Fruit fly (Drosophila melanogaster) whole organism, embryonic: ENCODE measurements around the gene eIF3i.
A peak's percentile ranks its signal among the peaks of the same experiment; 100 is the strongest.

Experiments
- Abd-B ChIP-seq: fragments of 200-800 bp; sonication (Bioruptor generic); optimal IDR thresholded peaks from 2 replicates; lab custom pipeline; 2018; ENCODE audit warnings: missing biosample characterization, mild to moderate bottlenecking, missing genetic modification characterization, moderate library complexity
- Atf3 ChIP-seq: fragments of 200-800 bp; sonication (Bioruptor generic); optimal IDR thresholded peaks from 3 replicates; lab custom pipeline; 2016; ENCODE audit warnings: missing biosample characterization, missing genetic modification characterization
- Blimp-1 ChIP-seq: fragments of 200-800 bp; sonication (Bioruptor generic); optimal IDR thresholded peaks from 3 replicates; lab custom pipeline; 2018; ENCODE audit warnings: missing biosample characterization, missing genetic modification characterization, mild to moderate bottlenecking, moderate library complexity, missing genetic modification reagents
- CG10321 ChIP-seq: fragments of 200-800 bp; sonication (Bioruptor generic); IDR thresholded peaks from 2 replicates; pipeline ENCODE4 v1.3.6; 2022; ENCODE audit warnings: missing biosample characterization, missing genetic modification characterization
- CG10366 ChIP-seq: fragments of 200-800 bp; sonication (Bioruptor generic); IDR thresholded peaks from 2 replicates; pipeline ENCODE4 v1.3.6; 2022; ENCODE audit warnings: missing biosample characterization, missing genetic modification characterization
- CG12769 ChIP-seq: fragments of 200-800 bp; sonication (Bioruptor generic); optimal IDR thresholded peaks from 2 replicates; lab custom pipeline; 2019; ENCODE audit warnings: missing biosample characterization, mild to moderate bottlenecking, missing genetic modification characterization, moderate library complexity
- CG2875 ChIP-seq: fragments of 200-800 bp; sonication (Bioruptor generic); optimal IDR thresholded peaks from 2 replicates; lab custom pipeline; 2017; ENCODE audit warnings: missing biosample characterization, mild to moderate bottlenecking, missing genetic modification characterization, missing genetic modification reagents
- CG31365 ChIP-seq: fragments of 200-800 bp; sonication (Bioruptor generic); optimal IDR thresholded peaks from 2 replicates; lab custom pipeline; 2018; ENCODE audit warnings: missing biosample characterization, mild to moderate bottlenecking, missing genetic modification characterization
- CG34376 ChIP-seq: fragments of 200-800 bp; sonication (Bioruptor generic); optimal IDR thresholded peaks from 2 replicates; lab custom pipeline; 2018; ENCODE audit warnings: missing biosample characterization, mild to moderate bottlenecking, missing genetic modification characterization
- CG4730 ChIP-seq: fragments of 200-800 bp; sonication (Bioruptor generic); IDR thresholded peaks from 2 replicates; pipeline ENCODE4 v1.3.6; 2022; ENCODE audit warnings: missing biosample characterization, missing genetic modification characterization
- CG7928 ChIP-seq: fragments of 200-800 bp; sonication (Bioruptor generic); optimal IDR thresholded peaks from 2 replicates; lab custom pipeline; 2017; ENCODE audit warnings: missing biosample characterization, mild to moderate bottlenecking, missing genetic modification characterization
- CG8281 ChIP-seq: fragments of 200-800 bp; sonication (Bioruptor generic); optimal IDR thresholded peaks from 2 replicates; lab custom pipeline; 2018; ENCODE audit warnings: missing biosample characterization, mild to moderate bottlenecking, missing genetic modification characterization, moderate library complexity
- CG8359 ChIP-seq: fragments of 200-800 bp; sonication (Bioruptor generic); optimal IDR thresholded peaks from 2 replicates; lab custom pipeline; 2017; ENCODE audit warnings: missing biosample characterization, mild to moderate bottlenecking, missing genetic modification characterization, borderline replicate concordance
- CG9817 ChIP-seq: fragments of 200-800 bp; sonication (Bioruptor generic); optimal IDR thresholded peaks from 2 replicates; lab custom pipeline; 2018; ENCODE audit warnings: missing biosample characterization, mild to moderate bottlenecking, missing genetic modification characterization, moderate library complexity
- Dll ChIP-seq: fragments of 200-800 bp; sonication (Bioruptor generic); IDR thresholded peaks from 4 replicates; pipeline ENCODE4 v1.3.6; 2022; ENCODE audit warnings: missing biosample characterization, missing genetic modification characterization; ENCODE audit not compliant: partially characterized antibody
- Dp ChIP-seq: fragments of 200-800 bp; sonication (Bioruptor generic); optimal IDR thresholded peaks from 2 replicates; lab custom pipeline; 2018; ENCODE audit warnings: missing biosample characterization, mild to moderate bottlenecking, missing genetic modification characterization, moderate library complexity
- E2f1 ChIP-seq: fragments of 200-800 bp; sonication (Bioruptor generic); IDR thresholded peaks from 2 replicates; pipeline ENCODE4 v1.3.6; 2022; ENCODE audit warnings: missing biosample characterization, missing genetic modification characterization
- ERR ChIP-seq: fragments of 200-800 bp; sonication (Bioruptor generic); optimal IDR thresholded peaks from 2 replicates; lab custom pipeline; 2016; ENCODE audit warnings: missing biosample characterization, missing genetic modification characterization
- Fer1 ChIP-seq: fragments of 200-800 bp; sonication (Bioruptor generic); optimal IDR thresholded peaks from 2 replicates; lab custom pipeline; 2017; ENCODE audit warnings: missing biosample characterization, mild to moderate bottlenecking, missing genetic modification characterization
- HLH3B ChIP-seq: fragments of 200-800 bp; sonication (Bioruptor generic); IDR thresholded peaks from 2 replicates; pipeline ENCODE4 v1.3.6; 2022; ENCODE audit warnings: missing biosample characterization, missing genetic modification characterization
- HLH54F ChIP-seq: fragments of 200-800 bp; sonication (Bioruptor generic); optimal IDR thresholded peaks from 3 replicates; lab custom pipeline; 2016; ENCODE audit warnings: missing biosample characterization, missing genetic modification characterization
- Mrtf ChIP-seq: fragments of 200-800 bp; sonication (Bioruptor generic); IDR thresholded peaks from 3 replicates; pipeline ENCODE4 v1.3.6; 2022; ENCODE audit warnings: missing biosample characterization, missing genetic modification characterization
- NFAT ChIP-seq: fragments of 200-800 bp; sonication (Bioruptor generic); IDR thresholded peaks from 2 replicates; pipeline ENCODE4 v1.3.6; 2022; ENCODE audit warnings: missing biosample characterization, missing genetic modification characterization
- PHDP ChIP-seq: fragments of 200-800 bp; sonication (Bioruptor generic); optimal IDR thresholded peaks from 3 replicates; lab custom pipeline; 2018; ENCODE audit warnings: missing biosample characterization, mild to moderate bottlenecking, missing genetic modification characterization, moderate library complexity
- Pdp1 ChIP-seq, 2 experiments: fragments of 200-800 bp; sonication (Bioruptor generic); optimal IDR thresholded peaks; 3 replicates each; lab custom pipeline; 2016; ENCODE audit warnings: missing biosample characterization in 2 of 2, missing genetic modification characterization in 2 of 2, mild to moderate bottlenecking in 1 of 2, moderate library complexity in 1 of 2
- Poxn ChIP-seq: fragments of 200-800 bp; sonication (Bioruptor generic); IDR thresholded peaks from 2 replicates; pipeline ENCODE4 v1.3.6; 2022; ENCODE audit warnings: missing biosample characterization, missing genetic modification characterization
- Sin3A ChIP-seq: fragments of >200 bp; optimal IDR thresholded peaks from 2 replicates; lab custom pipeline; 2018
- Spps ChIP-seq: fragments of 200-800 bp; sonication (Bioruptor generic); optimal IDR thresholded peaks from 2 replicates; lab custom pipeline; 2018; ENCODE audit warnings: missing biosample characterization, mild to moderate bottlenecking, missing genetic modification characterization
- Taf1 ChIP-seq: fragments of 200-800 bp; sonication (Bioruptor generic); IDR thresholded peaks from 2 replicates; pipeline ENCODE4 v1.3.6; 2022; ENCODE audit warnings: missing biosample characterization, missing genetic modification characterization
- Usf ChIP-seq: fragments of 200-800 bp; sonication (Bioruptor generic); optimal IDR thresholded peaks from 2 replicates; lab custom pipeline; 2017; ENCODE audit warnings: missing genotype, missing biosample characterization, missing genetic modification characterization
- amos ChIP-seq: fragments of 200-800 bp; sonication (Bioruptor generic); IDR thresholded peaks from 2 replicates; pipeline ENCODE4 v1.3.6; 2022; ENCODE audit warnings: missing biosample characterization, missing genetic modification characterization; ENCODE audit not compliant: partially characterized antibody
- bigmax ChIP-seq: fragments of 200-800 bp; sonication (Bioruptor generic); optimal IDR thresholded peaks from 2 replicates; lab custom pipeline; 2018; ENCODE audit warnings: missing biosample characterization, mild to moderate bottlenecking, missing genetic modification characterization
- chn ChIP-seq: fragments of 200-800 bp; sonication (Bioruptor generic); optimal IDR thresholded peaks from 2 replicates; lab custom pipeline; 2016; ENCODE audit warnings: missing biosample characterization, missing genetic modification characterization
- cwo ChIP-seq: fragments of 200-800 bp; sonication (Bioruptor generic); optimal IDR thresholded peaks from 3 replicates; lab custom pipeline; 2017; ENCODE audit warnings: missing biosample characterization, missing genetic modification characterization, mild to moderate bottlenecking, moderate library complexity, missing genetic modification reagents
- ftz-f1 ChIP-seq: fragments of 200-800 bp; sonication (Bioruptor generic); optimal IDR thresholded peaks from 2 replicates; lab custom pipeline; 2016; ENCODE audit warnings: missing biosample characterization, missing genetic modification characterization
- kni ChIP-seq: fragments of 200-800 bp; sonication (Bioruptor generic); optimal IDR thresholded peaks from 3 replicates; lab custom pipeline; 2017; ENCODE audit warnings: mild to moderate bottlenecking, missing biosample characterization, missing genetic modification reagents, missing genetic modification characterization
- nerfin-2 ChIP-seq: fragments of 200-800 bp; sonication (Bioruptor generic); IDR thresholded peaks from 2 replicates; pipeline ENCODE4 v1.3.6; 2022; ENCODE audit warnings: missing biosample characterization, missing genetic modification characterization; ENCODE audit not compliant: partially characterized antibody
- prd ChIP-seq, 3 experiments: fragments of >200 bp in 2 of 3; fragments of 200-800 bp in 1 of 3; sonication (Bioruptor generic) in 1 of 3; optimal IDR thresholded peaks in 2 of 3; IDR thresholded peaks in 1 of 3; 2 replicates in 2 of 3; 3 replicates in 1 of 3; pipeline versions ENCODE4 v1.3.6 to Lab custom; 2017 to 2022; ENCODE audit warnings: missing biosample characterization in 1 of 3, missing genetic modification characterization in 1 of 3
- ranshi ChIP-seq: fragments of 200-800 bp; sonication (Bioruptor generic); IDR thresholded peaks from 2 replicates; pipeline ENCODE4 v1.3.6; 2022; ENCODE audit warnings: missing biosample characterization, missing genetic modification characterization
- repo ChIP-seq: fragments of 200-800 bp; sonication (Bioruptor generic); optimal IDR thresholded peaks from 2 replicates; lab custom pipeline; 2016; ENCODE audit warnings: missing biosample characterization, missing genetic modification characterization
- salm ChIP-seq: fragments of 200-800 bp; sonication (Bioruptor generic); optimal IDR thresholded peaks from 2 replicates; lab custom pipeline; 2018; ENCODE audit warnings: missing biosample characterization, mild to moderate bottlenecking, missing genetic modification characterization
- sens-2 ChIP-seq: fragments of 200-800 bp; sonication (Bioruptor generic); IDR thresholded peaks from 2 replicates; pipeline ENCODE4 v1.3.6; 2022; ENCODE audit warnings: missing biosample characterization, missing genetic modification characterization
- sob ChIP-seq: fragments of 200-800 bp; sonication (Bioruptor generic); IDR thresholded peaks from 2 replicates; pipeline ENCODE4 v1.3.6; 2022; ENCODE audit warnings: missing biosample characterization, missing genetic modification characterization
- sug ChIP-seq: fragments of 200-800 bp; optimal IDR thresholded peaks from 2 replicates; lab custom pipeline; 2019; ENCODE audit warnings: missing biosample characterization, mild to moderate bottlenecking, missing genetic modification characterization, moderate library complexity
- tup ChIP-seq: fragments of 200-800 bp; sonication (Bioruptor generic); optimal IDR thresholded peaks from 2 replicates; lab custom pipeline; 2016; ENCODE audit warnings: missing biosample characterization, mild to moderate bottlenecking, missing genetic modification characterization, moderate library complexity
- unpg ChIP-seq: fragments of 200-800 bp; sonication (Bioruptor generic); optimal IDR thresholded peaks from 3 replicates; lab custom pipeline; 2018; ENCODE audit warnings: missing biosample characterization, mild to moderate bottlenecking, missing genetic modification characterization, moderate library complexity
- wor ChIP-seq: fragments of 200-800 bp; sonication (Bioruptor generic); IDR thresholded peaks from 2 replicates; pipeline ENCODE4 v1.3.6; 2022; ENCODE audit warnings: missing biosample characterization, missing genetic modification characterization
- zf30C ChIP-seq: fragments of 200-800 bp; sonication (Bioruptor generic); optimal IDR thresholded peaks from 3 replicates; lab custom pipeline; 2018; ENCODE audit warnings: missing biosample characterization, mild to moderate bottlenecking, missing genetic modification characterization

eIF3i gene

dm6 chr2L:5000919-5001581, 33.5 kb upstream of the eIF3i start (continued):
- TF ChIP-seq CG31365 (tag; lab: Kevin White, UChicago): peak; percentile 100
- TF ChIP-seq Pdp1 (GFP tag; optimal IDR thresholded peaks at IDR 0.05; lab: Kevin White, UChicago): no peak
- peak; percentile 28 for TF ChIP-seq E2f1 (GFP tag; lab: Robert Waterston, UW)
- TF ChIP-seq CG34376 (GFP tag; lab: Kevin White, UChicago): no peak
- peak; percentile 75 for TF ChIP-seq CG10321 (GFP tag; lab: Robert Waterston, UW)
- TF ChIP-seq prd (optimal IDR thresholded peaks at IDR 0.05; lab: Kevin White, UChicago): no peak
- peak; percentile 74 for TF ChIP-seq prd (GFP tag; IDR thresholded peaks at IDR 0.05; lab: Robert Waterston, UW)
- peak; percentile 72 for TF ChIP-seq Abd-B
- peak; percentile 21 for TF ChIP-seq CG12769 (tag; lab: Kevin White, UChicago)
- TF ChIP-seq salm (tag; lab: Kevin White, UChicago): no peak
- no peak for TF ChIP-seq CG7928
- peak; percentile 36 for TF ChIP-seq bigmax (GFP tag; lab: Kevin White, UChicago)
- peak; percentile 36; the same call in 1 of the 2 replicates for TF ChIP-seq sens-2
- peak; percentile 35 for TF ChIP-seq NFAT (GFP tag; lab: Robert Waterston, UW)
- peak; percentile 49 for TF ChIP-seq ERR (GFP tag; lab: Kevin White, UChicago)
- TF ChIP-seq Spps: no peak
- no peak for TF ChIP-seq Fer1 (GFP tag; lab: Kevin White, UChicago)
- peak; percentile 6 for TF ChIP-seq CG2875
- TF ChIP-seq CG10366: peak; percentile 34
- no peak for TF ChIP-seq CG8359
- TF ChIP-seq ranshi: peak; percentile 41; the same call in 1 of the 2 replicates
- TF ChIP-seq Mrtf: peak; percentile 26; the same call in 2 of the 3 replicates
- 0 out of 2 replicates have a peak, but pooled peaks have one; percentile 12 for TF ChIP-seq wor
- TF ChIP-seq sob: 0 out of 2 replicates have a peak, but pooled peaks have one; percentile 9
- TF ChIP-seq Sin3A (lab: Kevin White, UChicago): peak; percentile 4
- no peak for TF ChIP-seq HLH54F (GFP tag; lab: Kevin White, UChicago)
- TF ChIP-seq CG9817: no peak
- TF ChIP-seq chn (GFP tag; lab: Kevin White, UChicago): no peak
- peak; percentile 48 for TF ChIP-seq Blimp-1 (GFP tag; lab: Kevin White, UChicago)
- TF ChIP-seq CG8281 (tag; lab: Kevin White, UChicago): peak; percentile 58
- TF ChIP-seq tup (GFP tag; lab: Kevin White, UChicago): no peak
- TF ChIP-seq ftz-f1 (GFP tag; lab: Kevin White, UChicago): peak; percentile 100
- peak; percentile 93 for TF ChIP-seq Dp
- peak; percentile 24 for TF ChIP-seq CG4730 (GFP tag; lab: Robert Waterston, UW)
- TF ChIP-seq repo: no peak
- 0 out of 2 replicates have a peak, but pooled peaks have one; percentile 41 for TF ChIP-seq nerfin-2 (GFP tag; lab: Robert Waterston, UW)
- peak; percentile 41 for TF ChIP-seq sug (tag; lab: Kevin White, UChicago)
- no peak for TF ChIP-seq cwo (GFP tag; lab: Kevin White, UChicago)
- no peak for TF ChIP-seq Dll (GFP tag; lab: Robert Waterston, UW)
- TF ChIP-seq Atf3: peak; percentile 69
- peak; percentile 52 for TF ChIP-seq Taf1 (GFP tag; lab: Robert Waterston, UW)
- no peak for TF ChIP-seq unpg
- peak; percentile 10 for TF ChIP-seq kni
- TF ChIP-seq amos: peak; percentile 30; the same call in 1 of the 2 replicates
- no peak for TF ChIP-seq HLH3B (GFP tag; lab: Robert Waterston, UW)
- TF ChIP-seq Usf: no peak
- no peak for TF ChIP-seq PHDP
- no peak for TF ChIP-seq Poxn
- no peak for TF ChIP-seq zf30C (GFP tag; lab: Kevin White, UChicago)
